Worm (Caenorhabditis elegans) whole organism, late embryonic: ENCODE measurements around the gene bbs-2.

Source experiments
- ceh-34 ChIP-seq: sonication (generic microtip); optimal IDR thresholded peaks from 2 replicates; lab custom pipeline; 2016; ENCODE audit warnings: mild to moderate bottlenecking, missing genetic modification characterization, missing compliant biosample characterization
- elt-2 ChIP-seq: sonication (generic microtip); optimal IDR thresholded peaks from 2 replicates; lab custom pipeline; 2016; ENCODE audit warnings: missing genetic modification reagents, missing genetic modification characterization, missing compliant biosample characterization
- hlh-15 ChIP-seq: sonication (generic microtip); optimal IDR thresholded peaks from 2 replicates; lab custom pipeline; 2016; ENCODE audit warnings: missing genetic modification characterization, missing compliant biosample characterization
- pros-1 ChIP-seq: fragments of 150-350 bp; optimal IDR thresholded peaks from 2 replicates; lab custom pipeline; 2014; ENCODE audit warnings: missing biosample characterization, missing genetic modification reagents, missing genetic modification characterization
- rnt-1 ChIP-seq: sonication (generic microtip); optimal IDR thresholded peaks from 2 replicates; lab custom pipeline; 2016; ENCODE audit warnings: missing genetic modification characterization, missing compliant biosample characterization
- sox-4 ChIP-seq: sonication (generic microtip); optimal IDR thresholded peaks from 2 replicates; lab custom pipeline; 2017; ENCODE audit warnings: mild to moderate bottlenecking, missing genetic modification characterization, inconsistent platforms, missing compliant biosample characterization
- unc-55 ChIP-seq: sonication (generic microtip); optimal IDR thresholded peaks from 2 replicates; lab custom pipeline; 2017; ENCODE audit warnings: missing biosample characterization, missing genetic modification reagents, missing genetic modification characterization
- unc-86 ChIP-seq: sonication (generic microtip); optimal IDR thresholded peaks from 2 replicates; lab custom pipeline; 2016; ENCODE audit warnings: missing genetic modification characterization, missing compliant biosample characterization

- no peak for TF ChIP-seq unc-86 (tag; lab: Kevin White, UChicago)
- no peak for TF ChIP-seq rnt-1 (tag; lab: Kevin White, UChicago)
- TF ChIP-seq ceh-34 (tag; lab: Kevin White, UChicago), result no peak
- TF ChIP-seq sox-4, result no peak
- no peak for TF ChIP-seq hlh-15
- TF ChIP-seq unc-55 (GFP tag; lab: Kevin White, UChicago), result no peak
- TF ChIP-seq elt-2, result no peak
- no peak for TF ChIP-seq pros-1 (tag; lab: Kevin White, UChicago)
Observed at ce11 chrIV:7967006-7967405, 33.2 kb downstream of the bbs-2 start, which contains the start of gene F57H12.5.
